Worm (Caenorhabditis elegans) whole organism, L1 larva: ENCODE measurements around the gene F55G11.8.

Experiments
- C34B4.2 ChIP-seq: sonication (generic microtip); optimal IDR thresholded peaks from 2 replicates; lab custom pipeline; 2017; ENCODE audit warnings: mild to moderate bottlenecking, missing genetic modification characterization, missing compliant biosample characterization
- aha-1 ChIP-seq: fragments of 150-350 bp; optimal IDR thresholded peaks from 2 replicates; lab custom pipeline; 2014; ENCODE audit warnings: missing biosample characterization, missing genetic modification characterization
- ama-1 ChIP-seq: fragments of 150-350 bp; optimal IDR thresholded peaks from 2 replicates; lab custom pipeline; 2014
- efl-1 ChIP-seq, 4 experiments: fragments of 150-350 bp; optimal IDR thresholded peaks in 3 of 4; peaks in 1 of 4; 1 replicate in 1 of 4; 2 replicates in 3 of 4; lab custom pipeline; 2014; ENCODE audit warnings: missing biosample characterization in 2 of 4, missing genetic modification characterization in 2 of 4, missing genetic modification reagents in 2 of 4
- elt-2 ChIP-seq: sonication (generic microtip); optimal IDR thresholded peaks from 2 replicates; lab custom pipeline; 2016; ENCODE audit warnings: missing genetic modification characterization, mild to moderate bottlenecking, inconsistent platforms, missing compliant biosample characterization, missing genetic modification reagents
- fos-1 ChIP-seq: fragments of 150-350 bp; optimal IDR thresholded peaks from 2 replicates; lab custom pipeline; 2014; ENCODE audit warnings: missing biosample characterization, missing genetic modification characterization
- grh-1 ChIP-seq: fragments of 200-800 bp; sonication (Bioruptor generic); IDR thresholded peaks from 2 replicates; pipeline ENCODE4 v1.3.6; 2022; ENCODE audit warnings: missing genetic modification reagents, missing genetic modification characterization, missing compliant biosample characterization
- jun-1 ChIP-seq: fragments of 150-350 bp; optimal IDR thresholded peaks from 2 replicates; lab custom pipeline; 2014; ENCODE audit warnings: missing biosample characterization, missing genetic modification reagents, missing genetic modification characterization
- nhr-19 ChIP-seq: fragments of 200-800 bp; sonication (Bioruptor generic); conservative IDR thresholded peaks from 2 replicates; pipeline ENCODE4 v1.3.6; 2022; ENCODE audit warnings: missing genetic modification characterization, missing compliant biosample characterization
- nhr-237 ChIP-seq: fragments of 150-350 bp; optimal IDR thresholded peaks from 2 replicates; lab custom pipeline; 2014; ENCODE audit warnings: missing biosample characterization, missing genetic modification characterization
- nhr-76 ChIP-seq: sonication (generic microtip); optimal IDR thresholded peaks from 2 replicates; lab custom pipeline; 2017; ENCODE audit warnings: missing biosample characterization, missing genetic modification characterization
- nhr-84 ChIP-seq: sonication (generic microtip); optimal IDR thresholded peaks from 2 replicates; lab custom pipeline; 2017; ENCODE audit warnings: missing biosample characterization, missing genetic modification characterization
- nhr-85 ChIP-seq: sonication (generic microtip); peaks from one replicate; lab custom pipeline; 2016; ENCODE audit warnings: missing genetic modification characterization, inconsistent platforms, missing compliant biosample characterization
- nhr-90 ChIP-seq: sonication (generic microtip); optimal IDR thresholded peaks from 2 replicates; lab custom pipeline; 2016; ENCODE audit warnings: mild to moderate bottlenecking, missing genetic modification characterization, missing compliant biosample characterization; ENCODE audit not compliant: poor library complexity
- pqm-1 ChIP-seq: sonication (generic microtip); optimal IDR thresholded peaks from 3 replicates; lab custom pipeline; 2017; ENCODE audit warnings: missing biosample characterization, missing genetic modification characterization
- skn-1 ChIP-seq: fragments of 150-350 bp; optimal IDR thresholded peaks from 2 replicates; lab custom pipeline; 2014; ENCODE audit warnings: missing biosample characterization, missing genetic modification characterization
- snpc-4 ChIP-seq: fragments of 150-350 bp; optimal IDR thresholded peaks from 2 replicates; lab custom pipeline; 2014; ENCODE audit warnings: missing biosample characterization, missing genetic modification characterization
- sptf-1 ChIP-seq: fragments of 150-350 bp; optimal IDR thresholded peaks from 2 replicates; lab custom pipeline; 2014; ENCODE audit warnings: missing biosample characterization, missing genetic modification characterization
- sup-37 ChIP-seq: fragments of 200-800 bp; sonication (Bioruptor generic); optimal IDR thresholded peaks from 2 replicates; lab custom pipeline; 2018; ENCODE audit warnings: mild to moderate bottlenecking, missing genetic modification characterization, missing compliant biosample characterization
- unc-130 ChIP-seq: fragments of 150-350 bp; optimal IDR thresholded peaks from 2 replicates; lab custom pipeline; 2017; ENCODE audit warnings: missing biosample characterization, missing genetic modification characterization, inconsistent platforms
- unc-62 ChIP-seq: fragments of 150-350 bp; optimal IDR thresholded peaks from 2 replicates; lab custom pipeline; 2014; ENCODE audit warnings: missing biosample characterization, missing genetic modification reagents, missing genetic modification characterization
- unc-86 ChIP-seq: sonication (generic microtip); optimal IDR thresholded peaks from 2 replicates; lab custom pipeline; 2016; ENCODE audit warnings: missing genetic modification characterization, missing compliant biosample characterization
- ztf-11 ChIP-seq, 2 experiments: sonication (generic microtip); optimal IDR thresholded peaks; 2 replicates each; lab custom pipeline; 2016 to 2017; ENCODE audit warnings: missing genetic modification characterization in 2 of 2, missing biosample characterization in 1 of 2, missing compliant biosample characterization in 1 of 2
- ztf-4 ChIP-seq: fragments of 150-350 bp; optimal IDR thresholded peaks from 2 replicates; lab custom pipeline; 2014; ENCODE audit warnings: missing biosample characterization, missing genetic modification characterization

The F55G11.8 gene

ce11 chrIV:12969141-12969540 lies 6.5 kb downstream of the F55G11.8 start, which contains the start of gene F55G11.2:
Gene F55G11.2 (minus strand): TSS chrIV:12969289.
- no peak for TF ChIP-seq efl-1 (optimal IDR thresholded peaks at IDR 0.05; lab: Kevin White, UChicago)
- TF ChIP-seq efl-1 (GFP tag; optimal IDR thresholded peaks at IDR 0.05 in 1 of 2; lab: Kevin White, UChicago), result peak in 1 of 2 experiments; percentile 87
- peak; percentile 6 for TF ChIP-seq skn-1 (tag; lab: Kevin White, UChicago)
- peak; percentile 86 for TF ChIP-seq elt-2 (tag; lab: Kevin White, UChicago)
- no peak for TF ChIP-seq C34B4.2 (tag; lab: Kevin White, UChicago)
- TF ChIP-seq, all 84 proteins: peak for 3

ce11 chrIV:12971994-12972520 lies 9.4 kb downstream of the F55G11.8 start:
- TF ChIP-seq elt-2 (tag; lab: Kevin White, UChicago) (peak; percentile 93), unc-86 (no peak)

DNA sequence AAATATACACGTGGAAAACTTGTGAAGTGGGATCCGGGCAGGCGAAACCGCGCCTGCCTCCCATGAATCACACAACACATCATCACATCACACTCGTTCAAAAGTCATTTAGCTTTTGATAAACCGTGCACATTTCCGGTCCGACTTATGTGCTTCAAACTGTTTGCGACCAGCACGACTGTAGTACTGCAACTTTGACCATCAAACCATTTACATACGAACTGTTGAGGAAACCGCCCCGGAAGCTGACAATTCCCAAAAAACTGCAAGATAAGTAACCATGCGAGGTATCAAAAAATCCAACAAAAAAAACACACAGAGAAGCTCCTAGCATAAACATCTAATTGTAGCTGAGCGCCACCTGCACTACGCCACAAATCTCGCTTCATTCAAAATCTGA lies 10.2 kb downstream of the F55G11.8 start:
- TF ChIP-seq aha-1, result no peak
- no peak for TF ChIP-seq nhr-19 (GFP tag; lab: Robert Waterston, UW)
- no peak for TF ChIP-seq nhr-237
- TF ChIP-seq snpc-4, result no peak
- no peak for TF ChIP-seq unc-62

DNA sequence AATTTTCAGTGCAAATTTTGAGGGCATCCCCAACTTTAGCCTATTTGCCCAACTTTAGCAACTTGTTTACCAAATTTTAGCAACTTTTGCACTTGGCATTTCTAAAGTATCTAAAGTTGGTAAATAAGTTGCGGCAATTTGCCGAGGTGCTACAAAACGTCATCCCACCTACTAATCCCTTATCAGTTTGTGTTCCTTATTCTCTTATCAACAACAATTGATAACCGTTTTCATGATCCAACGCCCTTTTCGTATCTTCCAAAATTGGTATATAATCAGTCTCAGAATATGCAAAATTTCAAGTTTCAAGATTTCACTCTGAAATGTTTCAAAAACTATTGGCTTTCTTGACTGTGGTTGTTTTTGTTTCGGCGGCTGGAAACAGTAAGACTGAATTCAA lies 10.7 kb downstream of the F55G11.8 start, which contains the start of gene F55G11.4:
Gene F55G11.4 (plus strand): TSS at position 289 of the 400 bp plus-strand sequence.
- TF ChIP-seq sup-37 (GFP tag; lab: Kevin White, UChicago) (no peak), ama-1 (lab: Kevin White, UChicago) (no peak), unc-130 (tag; lab: Kevin White, UChicago) (no peak), nhr-90 (tag; lab: Kevin White, UChicago) (no peak), C34B4.2 (tag; lab: Kevin White, UChicago) (no peak), sptf-1 (tag; lab: Kevin White, UChicago) (no peak), elt-2 (tag; lab: Kevin White, UChicago) (peak; percentile 77), ztf-4 (no peak)

DNA sequence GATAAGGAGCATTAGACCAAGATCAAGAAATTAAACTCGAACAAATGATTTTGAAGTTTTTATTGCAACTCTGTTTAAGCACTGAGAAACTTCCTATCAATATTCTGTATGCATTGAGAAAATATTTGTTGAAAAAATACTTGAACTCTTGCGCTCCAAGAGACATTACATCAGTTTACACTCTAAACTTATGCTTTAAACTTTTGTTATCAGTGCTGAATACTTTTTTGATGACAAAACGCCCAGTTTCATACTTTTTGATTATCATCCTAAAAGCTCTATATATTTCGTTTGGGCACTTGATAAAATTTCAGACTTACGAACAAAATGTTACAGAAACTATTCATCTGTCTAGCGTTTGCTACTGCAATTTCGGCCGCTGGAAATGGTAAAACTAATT lies 13.4 kb downstream of the F55G11.8 start, which contains the start of gene dod-17:
Gene dod-17 (plus strand): TSS at position 323 of the 400 bp plus-strand sequence.
- TF ChIP-seq elt-2 (tag; lab: Kevin White, UChicago), result peak; percentile 40
- TF ChIP-seq nhr-19 (GFP tag; lab: Robert Waterston, UW), result no peak

DNA sequence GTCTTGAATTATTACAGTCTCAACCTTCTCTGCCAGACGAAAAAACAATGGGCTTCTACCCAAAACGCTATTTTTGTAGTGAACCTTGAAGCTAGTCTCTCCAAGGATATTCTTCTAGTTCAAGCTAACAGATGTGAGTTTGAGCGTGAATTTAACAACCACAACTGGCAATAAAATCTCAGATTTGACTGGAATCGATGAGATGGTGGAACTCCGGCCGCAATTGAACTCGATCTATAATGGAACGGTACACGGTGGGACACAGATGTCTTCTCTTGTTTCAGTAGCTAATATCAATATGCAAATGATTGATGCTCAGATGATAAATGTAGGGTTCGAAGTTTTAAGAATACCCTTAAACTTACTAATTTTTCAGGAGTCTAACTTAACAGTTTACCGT lies 15.0 kb downstream of the F55G11.8 start:
- TF ChIP-seq nhr-19 (GFP tag; lab: Robert Waterston, UW) (no peak), ztf-11 (tag; optimal IDR thresholded peaks at IDR 0.05; lab: Kevin White, UChicago) (no peak), nhr-84 (tag; lab: Kevin White, UChicago) (no peak), nhr-76 (tag; lab: Kevin White, UChicago) (no peak), jun-1 (no peak), nhr-237 (no peak), nhr-85 (tag; lab: Kevin White, UChicago) (no peak), pqm-1 (tag; lab: Kevin White, UChicago) (no peak), efl-1 (optimal IDR thresholded peaks at IDR 0.05; lab: Kevin White, UChicago) (no peak), efl-1 (GFP tag; optimal IDR thresholded peaks at IDR 0.05 in 1 of 2; lab: Kevin White, UChicago) (no peak)

DNA sequence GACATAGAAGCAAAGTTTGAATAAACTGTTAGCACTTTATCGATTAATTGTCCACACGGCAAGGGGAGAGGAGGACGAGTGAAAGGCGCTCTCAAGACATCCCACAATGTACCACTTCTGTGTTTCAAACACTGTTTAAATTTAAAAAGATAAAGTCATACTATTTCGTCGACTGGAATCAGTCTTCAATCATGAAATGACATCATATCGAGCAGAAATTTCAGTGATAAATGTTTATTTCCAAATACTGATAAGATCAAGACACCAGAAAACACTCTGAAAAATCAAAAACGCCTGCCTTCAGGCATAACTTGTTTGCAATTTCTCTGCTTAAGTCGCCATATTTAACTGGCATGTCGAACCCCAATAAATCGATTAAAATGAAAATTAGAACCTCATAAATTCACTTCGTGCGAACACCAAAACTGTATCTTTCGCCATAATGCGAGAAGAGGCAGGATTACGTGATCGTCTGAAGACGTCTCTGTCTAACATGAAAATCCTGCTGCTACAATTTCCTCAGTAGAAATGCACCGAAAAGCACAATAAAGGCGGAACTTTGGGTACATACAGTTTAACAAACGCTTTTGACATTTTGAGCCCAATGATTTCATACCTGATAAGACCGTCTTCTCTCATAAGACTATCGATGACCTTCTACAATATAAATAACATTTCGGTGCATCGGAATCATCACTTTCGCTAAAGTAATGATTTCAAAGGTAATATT lies 15.9 kb downstream of the F55G11.8 start, which contains the start of gene K10D11.2:
Gene K10D11.2 (plus strand): TSS at position 680 of the 730 bp plus-strand sequence.
- TF ChIP-seq efl-1 (optimal IDR thresholded peaks at IDR 0.05; lab: Kevin White, UChicago), result no peak
- TF ChIP-seq efl-1 (GFP tag; optimal IDR thresholded peaks at IDR 0.05 in 1 of 2; lab: Kevin White, UChicago), result peak in 1 of 2 experiments; percentile 89
- no peak for TF ChIP-seq fos-1 (tag; lab: Kevin White, UChicago)
- no peak for TF ChIP-seq grh-1 (GFP tag; lab: Robert Waterston, UW)
- TF ChIP-seq elt-2 (tag; lab: Kevin White, UChicago), result peak; percentile 83
- no peak for TF ChIP-seq ztf-11 (tag; optimal IDR thresholded peaks at IDR 0.05; lab: Kevin White, UChicago)
- TF ChIP-seq, all 84 proteins: peak for 2
